Fruit fly (Drosophila melanogaster): ENCODE results near the gene CG6282.

The CG6282 gene

dm6 chr3L:8600752-8601433 is 3.6 kb upstream of the CG6282 start, which contains the start of the genes Nelf-E and RpL14 (continued):
- peak; percentile 82 for TF ChIP-seq jing (GFP tag; optimal IDR thresholded peaks at IDR 0.05)
- TF ChIP-seq phol (tag; optimal IDR thresholded peaks at IDR 0.05): peak; percentile 100
- TF ChIP-seq sc (optimal IDR thresholded peaks at IDR 0.05): no peak
- TF ChIP-seq sc (GFP tag; optimal IDR thresholded peaks at IDR 0.05): peak; percentile 88
- peak; percentile 82 for TF ChIP-seq CG14965 (GFP tag; optimal IDR thresholded peaks at IDR 0.05; ENCODE audit: borderline replicate concordance)
- peak; percentile 98 for TF ChIP-seq Hmr (GFP tag; optimal IDR thresholded peaks at IDR 0.05)
- TF ChIP-seq CG13424 (tag; optimal IDR thresholded peaks at IDR 0.05): peak; percentile 83
- peak; percentile 93 for TF ChIP-seq nom (GFP tag; optimal IDR thresholded peaks at IDR 0.05)
- peak; percentile 90 for TF ChIP-seq tgo (GFP tag; IDR thresholded peaks at IDR 0.05)
- TF ChIP-seq CG4360 (GFP tag; IDR thresholded peaks at IDR 0.05): peak; percentile 59; the same call in 1 of the 2 replicates
- TF ChIP-seq CG12071 (GFP tag; optimal IDR thresholded peaks at IDR 0.05): peak; percentile 97
- TF ChIP-seq Doc2 (GFP tag; IDR thresholded peaks at IDR 0.05): peak; percentile 54; the same call in 1 of the 2 replicates
- TF ChIP-seq CG6765 (GFP tag; optimal IDR thresholded peaks at IDR 0.05): peak; percentile 99
- peak; percentile 98 for TF ChIP-seq HmgZ (tag; optimal IDR thresholded peaks at IDR 0.05)
- peak; percentile 93 for TF ChIP-seq p53 (GFP tag; optimal IDR thresholded peaks at IDR 0.05)
- peak; percentile 54 for TF ChIP-seq Ravus (GFP tag; IDR thresholded peaks at IDR 0.05)
- TF ChIP-seq cwo (GFP tag; optimal IDR thresholded peaks at IDR 0.05): peak; percentile 85
- TF ChIP-seq Sox100B (GFP tag; optimal IDR thresholded peaks at IDR 0.05): no peak
- TF ChIP-seq Hmx (GFP tag; optimal IDR thresholded peaks at IDR 0.05): no peak
- peak; percentile 96 for TF ChIP-seq repo (GFP tag; optimal IDR thresholded peaks at IDR 0.05)
- peak; percentile 82 for TF ChIP-seq CG3995 (GFP tag; optimal IDR thresholded peaks at IDR 0.05)
- TF ChIP-seq HLH4C (GFP tag; IDR thresholded peaks at IDR 0.05; ENCODE audit: partially characterized antibody): peak; percentile 65
- TF ChIP-seq CG31388 (GFP tag; optimal IDR thresholded peaks at IDR 0.05): peak; percentile 58
- TF ChIP-seq shn (GFP tag; optimal IDR thresholded peaks at IDR 0.05): peak; percentile 97
- TF ChIP-seq CG16813 (GFP tag; IDR thresholded peaks at IDR 0.05; ENCODE audit: partially characterized antibody): no peak; the same call in 1 of the 3 replicates
- TF ChIP-seq jigr1 (GFP tag; IDR thresholded peaks at IDR 0.05): no peak
- TF ChIP-seq lola (GFP tag; optimal IDR thresholded peaks at IDR 0.05): peak in 1 of 3 experiments; percentile 72
- TF ChIP-seq HHEX (GFP tag; optimal IDR thresholded peaks at IDR 0.05): peak; percentile 98
- TF ChIP-seq Atf-2 (GFP tag; optimal IDR thresholded peaks at IDR 0.05): peak; percentile 86
- peak; percentile 92 for TF ChIP-seq Atf6 (GFP tag; IDR thresholded peaks at IDR 0.05)
- peak; percentile 92 for TF ChIP-seq Rx (GFP tag; IDR thresholded peaks at IDR 0.05)
- no peak for TF ChIP-seq sd (tag; optimal IDR thresholded peaks at IDR 0.05)
- no peak for TF ChIP-seq hb (GFP tag; IDR thresholded peaks at IDR 0.05; ENCODE audit: partially characterized antibody)
- peak; percentile 97 for TF ChIP-seq CG1233 (GFP tag; optimal IDR thresholded peaks at IDR 0.05)
- peak; percentile 92 for TF ChIP-seq so (GFP tag; IDR thresholded peaks at IDR 0.05)
- no peak for TF ChIP-seq abd-A (tag; optimal IDR thresholded peaks at IDR 0.05)
- peak; percentile 100 for TF ChIP-seq CG10267 (tag; optimal IDR thresholded peaks at IDR 0.05)
- TF ChIP-seq CG17802 (tag; optimal IDR thresholded peaks at IDR 0.05): peak; percentile 90
- peak; percentile 96 for TF ChIP-seq CG9609 (GFP tag; optimal IDR thresholded peaks at IDR 0.05)
- peak; percentile 89 for TF ChIP-seq CG8388 (GFP tag; optimal IDR thresholded peaks at IDR 0.05)
- peak; percentile 80; the same call in 1 of the 2 replicates for TF ChIP-seq CG17612 (GFP tag; IDR thresholded peaks at IDR 0.05)
- TF ChIP-seq pan (optimal IDR thresholded peaks at IDR 0.05): no peak
- peak in 1 of 2 experiments; percentile 95 for TF ChIP-seq pan (GFP tag; optimal IDR thresholded peaks at IDR 0.05 in 1 of 2, IDR thresholded peaks at IDR 0.05 in 1 of 2)
- TF ChIP-seq CG9215 (GFP tag; IDR thresholded peaks at IDR 0.05): peak; percentile 77
- TF ChIP-seq CG17186 (GFP tag; optimal IDR thresholded peaks at IDR 0.05): peak; percentile 95
- TF ChIP-seq sens (GFP tag): peak; percentile 99
- TF ChIP-seq CG12391 (tag; optimal IDR thresholded peaks at IDR 0.05): peak; percentile 95
- TF ChIP-seq ash1 (GFP tag; optimal IDR thresholded peaks at IDR 0.05): peak; percentile 98
- TF ChIP-seq CG7745 (tag; optimal IDR thresholded peaks at IDR 0.05): peak; percentile 41

All from whole organism, embryonic.